Worm (Caenorhabditis elegans) whole organism, midembryonic: ENCODE results near the gene hum-6.

Experiments
- T22C8.4 ChIP-seq: fragments of 200-800 bp; sonication (Bioruptor generic); IDR thresholded peaks from 2 replicates; pipeline ENCODE4 v1.3.6; 2022; ENCODE audit warnings: missing genetic modification characterization, missing compliant biosample characterization
- cog-1 ChIP-seq: sonication (generic microtip); optimal IDR thresholded peaks from 2 replicates; lab custom pipeline; 2016; ENCODE audit warnings: missing genetic modification characterization, missing compliant biosample characterization
- flt-1 ChIP-seq: fragments of 200-800 bp; sonication (Bioruptor generic); IDR thresholded peaks from 2 replicates; pipeline ENCODE4 v1.3.6; 2022; ENCODE audit warnings: missing genetic modification characterization, missing compliant biosample characterization
- klf-2 ChIP-seq: fragments of 200-800 bp; sonication (Bioruptor generic); conservative IDR thresholded peaks from 2 replicates; pipeline ENCODE4 v1.3.6; 2022; ENCODE audit warnings: missing genetic modification reagents, missing genetic modification characterization, missing compliant biosample characterization
- med-1 ChIP-seq: sonication (generic microtip); optimal IDR thresholded peaks from 2 replicates; lab custom pipeline; 2017; ENCODE audit warnings: missing genetic modification characterization, mild to moderate bottlenecking, missing compliant biosample characterization, antibody characterized with exemption, missing genetic modification reagents; ENCODE audit not compliant: insufficient read depth
- ref-1 ChIP-seq: fragments of 200-800 bp; sonication (Bioruptor generic); conservative IDR thresholded peaks from 2 replicates; pipeline ENCODE4 v1.3.6; 2022; ENCODE audit warnings: missing genetic modification reagents, missing genetic modification characterization, missing compliant biosample characterization
- tab-1 ChIP-seq: fragments of 200-800 bp; sonication (Bioruptor generic); IDR thresholded peaks from 2 replicates; pipeline ENCODE4 v1.3.6; 2022; ENCODE audit warnings: missing genetic modification characterization, missing compliant biosample characterization
- ztf-23 ChIP-seq: fragments of 200-800 bp; sonication (Bioruptor generic); IDR thresholded peaks from 2 replicates; pipeline ENCODE4 v1.3.6; 2022; ENCODE audit warnings: missing genetic modification reagents, missing genetic modification characterization, missing compliant biosample characterization
- ztf-29 ChIP-seq: fragments of 200-800 bp; sonication (Bioruptor generic); IDR thresholded peaks from 2 replicates; pipeline ENCODE4 v1.3.6; 2022; ENCODE audit warnings: missing genetic modification reagents, missing genetic modification characterization, missing compliant biosample characterization

Gene hum-6

DNA sequence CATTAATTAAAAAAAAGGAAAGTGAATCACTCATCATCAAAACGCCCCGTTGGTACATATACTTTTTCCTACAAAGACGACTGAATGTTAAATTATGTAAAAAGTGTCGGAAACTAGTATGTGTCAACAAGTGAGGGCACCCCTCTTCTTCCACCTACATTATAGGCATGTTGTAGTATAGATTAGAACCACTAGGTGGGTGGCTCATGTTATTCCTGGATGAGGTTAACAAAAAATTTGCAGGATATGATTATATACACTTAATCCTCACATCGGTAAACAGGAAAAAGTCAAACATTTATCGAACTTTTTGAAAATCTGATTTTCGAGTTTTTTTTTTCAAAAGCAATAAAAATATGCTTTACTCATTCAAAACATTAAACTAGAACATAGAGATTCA is 26.9 kb upstream of the hum-6 start:
- TF ChIP-seq ztf-23 (GFP tag; lab: Robert Waterston, UW) (no peak), cog-1 (tag; lab: Kevin White, UChicago) (no peak), ztf-29 (GFP tag; lab: Robert Waterston, UW) (no peak), T22C8.4 (no peak), ref-1 (GFP tag; lab: Robert Waterston, UW) (no peak), med-1 (GFP tag; lab: Kevin White, UChicago) (no peak), tab-1 (no peak), klf-2 (GFP tag; lab: Robert Waterston, UW) (no peak), flt-1 (no peak)

ce11 chrX:2287092-2287491 is 15.8 kb upstream of the hum-6 start, which contains the start of gene sav-1:
TSS of gene sav-1 (minus strand) at chrX:2287192.
- TF ChIP-seq ztf-29 (GFP tag; lab: Robert Waterston, UW) (no peak), tab-1 (no peak), ztf-23 (GFP tag; lab: Robert Waterston, UW) (no peak), cog-1 (tag; lab: Kevin White, UChicago) (no peak), ref-1 (GFP tag; lab: Robert Waterston, UW) (no peak), klf-2 (GFP tag; lab: Robert Waterston, UW) (no peak), med-1 (GFP tag; lab: Kevin White, UChicago) (no peak), T22C8.4 (no peak), flt-1 (no peak)

- TF ChIP-seq ref-1 (GFP tag; lab: Robert Waterston, UW) (no peak), cog-1 (tag; lab: Kevin White, UChicago) (peak; percentile 64)
Observed at ce11 chrX:2287977-2288387, 14.9 kb upstream of the hum-6 start.

ce11 chrX:2294198-2294800 is 8.6 kb upstream of the hum-6 start, which contains the start of gene T10H10.2:
TSS of gene T10H10.2 (plus strand) at chrX:2294750.
- TF ChIP-seq ztf-23 (GFP tag; lab: Robert Waterston, UW) (no peak), flt-1 (no peak), tab-1 (no peak), ref-1 (GFP tag; lab: Robert Waterston, UW) (no peak), T22C8.4 (no peak), ztf-29 (GFP tag; lab: Robert Waterston, UW) (no peak), med-1 (GFP tag; lab: Kevin White, UChicago) (no peak), cog-1 (tag; lab: Kevin White, UChicago) (no peak)

DNA sequence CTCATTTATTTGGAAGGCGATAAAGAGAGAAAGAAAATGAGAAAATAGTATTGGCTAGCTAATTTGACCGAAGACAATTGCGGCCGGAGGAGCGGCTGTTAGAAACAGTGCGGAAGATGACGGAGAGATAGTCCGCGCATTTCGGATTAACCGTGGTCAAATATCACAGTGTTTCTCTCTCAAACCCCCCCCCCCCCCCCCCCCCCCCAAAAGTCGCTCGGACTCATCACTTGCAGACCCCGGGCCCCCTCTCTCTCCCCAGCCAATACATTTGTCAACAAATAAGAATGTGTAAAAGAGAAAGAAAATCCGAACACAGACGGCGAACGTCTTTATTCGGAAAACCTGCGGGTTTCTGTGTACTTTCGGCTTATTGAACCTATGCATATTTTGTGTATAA is 1.1 kb upstream of the hum-6 start:
- TF ChIP-seq klf-2 (GFP tag; lab: Robert Waterston, UW) (no peak), flt-1 (no peak), T22C8.4 (no peak), tab-1 (no peak)

DNA sequence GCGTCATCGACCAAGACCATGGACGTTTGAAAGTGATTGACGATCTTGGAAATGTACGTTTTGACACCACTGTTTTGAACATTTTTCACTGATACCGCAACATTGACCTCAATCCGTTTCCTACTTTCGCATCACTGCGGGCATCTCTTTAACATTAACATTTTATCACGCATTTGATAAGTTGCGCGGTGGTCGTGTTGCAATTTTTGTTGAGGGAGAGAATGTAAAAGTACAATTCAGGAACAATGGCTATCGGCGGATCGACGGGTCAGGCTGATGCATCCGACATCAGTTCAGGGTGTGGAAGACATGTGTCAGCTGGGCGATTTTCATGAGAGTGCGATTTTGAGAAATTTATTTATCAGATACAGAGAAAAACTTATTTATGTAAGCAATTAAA is 371 bp downstream of the hum-6 start:
- TF ChIP-seq tab-1 (no peak), klf-2 (GFP tag; lab: Robert Waterston, UW) (no peak), ztf-23 (GFP tag; lab: Robert Waterston, UW) (no peak), T22C8.4 (no peak), flt-1 (no peak), ztf-29 (GFP tag; lab: Robert Waterston, UW) (no peak), cog-1 (tag; lab: Kevin White, UChicago) (no peak), ref-1 (GFP tag; lab: Robert Waterston, UW) (no peak), med-1 (GFP tag; lab: Kevin White, UChicago) (no peak)

ce11 chrX:2304496-2304895 is 1.6 kb downstream of the hum-6 start:
- no peak for TF ChIP-seq klf-2 (GFP tag; lab: Robert Waterston, UW)
- TF ChIP-seq T22C8.4: no peak
- TF ChIP-seq tab-1: no peak
- no peak for TF ChIP-seq ztf-29 (GFP tag; lab: Robert Waterston, UW)
- TF ChIP-seq med-1 (GFP tag; lab: Kevin White, UChicago): no peak
- TF ChIP-seq flt-1: no peak
- TF ChIP-seq ref-1 (GFP tag; lab: Robert Waterston, UW): no peak
- no peak for TF ChIP-seq ztf-23 (GFP tag; lab: Robert Waterston, UW)
- TF ChIP-seq cog-1 (tag; lab: Kevin White, UChicago): no peak

DNA sequence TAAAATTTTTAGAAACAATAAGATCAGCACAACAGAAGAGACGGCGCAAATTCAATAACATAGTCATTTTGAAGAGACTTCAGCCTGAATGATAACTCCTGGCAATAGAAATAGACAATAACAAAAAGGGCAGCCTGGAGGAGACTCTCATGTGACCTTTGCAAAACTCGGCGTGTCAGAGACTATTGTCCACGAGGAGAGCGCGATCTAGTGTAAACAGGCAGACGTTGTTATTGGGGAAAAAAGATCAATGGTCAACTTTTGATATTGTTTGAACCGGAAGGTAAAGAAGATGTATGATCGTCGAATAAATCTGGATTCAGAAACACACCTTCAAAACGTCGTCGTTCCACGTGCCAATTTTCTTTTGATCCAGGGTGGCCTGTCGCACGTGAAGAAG is 13.3 kb downstream of the hum-6 start:
- TF ChIP-seq ref-1 (GFP tag; lab: Robert Waterston, UW): no peak

ce11 chrX:2316859-2317258 is 14.0 kb downstream of the hum-6 start:
- TF ChIP-seq cog-1 (tag; lab: Kevin White, UChicago) (no peak), ztf-23 (GFP tag; lab: Robert Waterston, UW) (no peak), flt-1 (no peak), tab-1 (no peak), T22C8.4 (no peak), ref-1 (GFP tag; lab: Robert Waterston, UW) (no peak), klf-2 (GFP tag; lab: Robert Waterston, UW) (no peak), ztf-29 (GFP tag; lab: Robert Waterston, UW) (no peak), med-1 (GFP tag; lab: Kevin White, UChicago) (no peak)

- no peak for TF ChIP-seq flt-1
- TF ChIP-seq tab-1: no peak
- no peak for TF ChIP-seq klf-2 (GFP tag; lab: Robert Waterston, UW)
- no peak for TF ChIP-seq med-1 (GFP tag; lab: Kevin White, UChicago)
- no peak for TF ChIP-seq cog-1 (tag; lab: Kevin White, UChicago)
- no peak for TF ChIP-seq T22C8.4
- TF ChIP-seq ztf-29 (GFP tag; lab: Robert Waterston, UW): no peak
Observed at ce11 chrX:2317480-2317879, 14.6 kb downstream of the hum-6 start.
